Worm (Caenorhabditis elegans): ENCODE measurements around the gene tomm-70.

DNA sequence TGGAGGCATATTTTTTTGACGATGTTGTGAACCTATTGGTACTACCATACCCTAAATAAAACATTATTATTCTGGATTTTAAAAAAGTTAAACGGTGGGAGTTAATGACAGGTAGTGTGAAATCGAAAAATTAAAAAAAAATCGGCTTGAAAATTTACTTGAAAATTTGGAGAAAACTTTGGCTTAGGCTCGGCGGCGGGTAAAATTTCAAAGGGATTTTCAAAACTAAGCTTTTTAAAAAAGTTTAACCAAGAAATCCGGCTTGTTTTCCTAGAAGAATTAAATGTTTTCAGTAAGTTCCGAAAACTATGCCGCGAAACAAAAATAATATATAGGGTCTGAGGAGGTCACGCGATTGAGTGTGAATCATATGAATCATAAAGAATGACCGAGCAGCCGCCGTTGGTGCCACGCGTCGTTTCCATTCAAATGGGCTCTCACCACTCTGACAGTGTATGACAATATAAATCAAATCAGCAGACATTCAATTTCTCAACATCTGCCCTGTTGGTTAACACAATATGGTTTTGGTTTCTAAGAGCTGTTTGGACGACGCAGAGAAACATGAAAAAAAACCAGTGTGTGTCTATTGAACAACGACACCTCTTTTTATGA is 6.6 kb upstream of the tomm-70 start, which contains the start of gene aak-1:
- TF ChIP-seq hlh-1 (tag; optimal IDR thresholded peaks at IDR 0.05) (no peak), unc-39 (tag; optimal IDR thresholded peaks at IDR 0.05) (no peak), unc-62 (GFP tag; optimal IDR thresholded peaks at IDR 0.05) (no peak), ceh-43 (GFP tag; optimal IDR thresholded peaks at IDR 0.05) (no peak), elt-3 (tag; optimal IDR thresholded peaks at IDR 0.05) (no peak), pha-4 (tag; optimal IDR thresholded peaks at IDR 0.05) (no peak), unc-120 (tag; optimal IDR thresholded peaks at IDR 0.05; ENCODE audit: poor library complexity, severe bottlenecking) (no peak)

Data from whole organism, mixed stage, embryonic.